Fruit fly (Drosophila melanogaster): Measurements from ENCODE around the gene EMC1.

dm6 chr3R:7892246-7893000 is 14.7 kb downstream of the EMC1 start:
- TF ChIP-seq Abd-B (GFP tag; optimal IDR thresholded peaks at IDR 0.05) (no peak), GATAd (GFP tag; optimal IDR thresholded peaks at IDR 0.05) (no peak), Dfd (GFP tag; optimal IDR thresholded peaks at IDR 0.05) (no peak)
